Worm (Caenorhabditis elegans) whole organism, mixed stage, embryonic: ENCODE measurements around the gene F44E2.8.

Source experiments
- cnd-1 ChIP-seq: fragments of 200-800 bp; sonication (Bioruptor generic); optimal IDR thresholded peaks from 2 replicates; lab custom pipeline; 2018; ENCODE audit warnings: mild to moderate bottlenecking, missing genetic modification characterization, missing compliant biosample characterization
- elt-1 ChIP-seq: sonication (generic microtip); optimal IDR thresholded peaks from 2 replicates; lab custom pipeline; 2017; ENCODE audit warnings: missing genetic modification characterization, mild to moderate bottlenecking, missing compliant biosample characterization, antibody characterized with exemption, moderate library complexity, borderline replicate concordance; ENCODE audit not compliant: insufficient read depth
- ham-2 ChIP-seq: fragments of 200-800 bp; sonication (Bioruptor generic); optimal IDR thresholded peaks from 2 replicates; lab custom pipeline; 2018; ENCODE audit warnings: mild to moderate bottlenecking, missing genetic modification characterization, missing compliant biosample characterization
- hlh-1 ChIP-seq: fragments of 150-350 bp; optimal IDR thresholded peaks from 2 replicates; lab custom pipeline; 2014; ENCODE audit warnings: missing biosample characterization, missing genetic modification reagents, missing genetic modification characterization
- lsy-2 ChIP-seq: fragments of 150-350 bp; optimal IDR thresholded peaks from 2 replicates; lab custom pipeline; 2014; ENCODE audit warnings: missing biosample characterization, missing genetic modification characterization
- nhr-12 ChIP-seq: fragments of 150-350 bp; optimal IDR thresholded peaks from 2 replicates; lab custom pipeline; 2014; ENCODE audit warnings: missing biosample characterization, missing genetic modification characterization
- nhr-237 ChIP-seq: fragments of 150-350 bp; optimal IDR thresholded peaks from 2 replicates; lab custom pipeline; 2014; ENCODE audit warnings: missing biosample characterization, missing genetic modification characterization
- tbx-8 ChIP-seq: fragments of 200-800 bp; sonication (Bioruptor generic); optimal IDR thresholded peaks from 2 replicates; lab custom pipeline; 2018; ENCODE audit warnings: mild to moderate bottlenecking, missing genetic modification characterization, moderate library complexity, missing compliant biosample characterization
- unc-39 ChIP-seq: fragments of 150-350 bp; optimal IDR thresholded peaks from 2 replicates; lab custom pipeline; 2014; ENCODE audit warnings: missing biosample characterization, missing genetic modification characterization
- unc-62 ChIP-seq: fragments of 150-350 bp; optimal IDR thresholded peaks from 2 replicates; lab custom pipeline; 2014; ENCODE audit warnings: missing biosample characterization, missing genetic modification reagents, missing genetic modification characterization

ce11 chrIII:8878960-8879359, 29.3 kb upstream of the F44E2.8 start:
- TF ChIP-seq tbx-8 (GFP tag; lab: Kevin White, UChicago) = no peak
- TF ChIP-seq nhr-237 = no peak
- TF ChIP-seq cnd-1 (tag; lab: Kevin White, UChicago) = no peak
- TF ChIP-seq lsy-2 (tag; lab: Kevin White, UChicago) = no peak
- no peak for TF ChIP-seq unc-39 (tag; lab: Kevin White, UChicago)
- no peak for TF ChIP-seq nhr-12
- TF ChIP-seq ham-2 (GFP tag; lab: Kevin White, UChicago) = no peak
- no peak for TF ChIP-seq elt-1 (tag; lab: Kevin White, UChicago)
- TF ChIP-seq hlh-1 (tag; lab: Kevin White, UChicago) = no peak
- no peak for TF ChIP-seq unc-62 (GFP tag; lab: Kevin White, UChicago)
